Worm (Caenorhabditis elegans) whole organism, late embryonic: ENCODE data around the gene T24C4.2.
A peak's percentile ranks its signal among the peaks of the same experiment; 100 is the strongest.

Experiments used
- K02D7.2 ChIP-seq: sonication (generic microtip); optimal IDR thresholded peaks from 2 replicates; lab custom pipeline; 2017; ENCODE audit warnings: mild to moderate bottlenecking, missing genetic modification characterization, missing compliant biosample characterization
- K09A11.1 ChIP-seq: sonication (generic microtip); optimal IDR thresholded peaks from 2 replicates; lab custom pipeline; 2017; ENCODE audit warnings: antibody characterized with exemption, mild to moderate bottlenecking, missing genetic modification characterization, missing compliant biosample characterization; ENCODE audit not compliant: insufficient read depth
- T23F11.4 ChIP-seq: fragments of 200-800 bp; sonication (Bioruptor generic); optimal IDR thresholded peaks from 2 replicates; lab custom pipeline; 2018; ENCODE audit warnings: mild to moderate bottlenecking, missing genetic modification characterization, missing compliant biosample characterization
- Y22D7AL.16 ChIP-seq: sonication (generic microtip); optimal IDR thresholded peaks from 2 replicates; lab custom pipeline; 2016; ENCODE audit warnings: missing genetic modification characterization, missing compliant biosample characterization
- ahr-1 ChIP-seq: sonication (generic microtip); optimal IDR thresholded peaks from 2 replicates; lab custom pipeline; 2016; ENCODE audit warnings: missing genetic modification characterization, missing compliant biosample characterization
- ama-1 ChIP-seq: fragments of 150-350 bp; optimal IDR thresholded peaks from 2 replicates; lab custom pipeline; 2014
- ceh-14 ChIP-seq: sonication (generic microtip); optimal IDR thresholded peaks from 2 replicates; lab custom pipeline; 2016; ENCODE audit warnings: missing genotype, missing genetic modification characterization, missing compliant biosample characterization
- ceh-18 ChIP-seq: sonication (generic microtip); optimal IDR thresholded peaks from 2 replicates; lab custom pipeline; 2016; ENCODE audit warnings: missing genetic modification characterization, missing compliant biosample characterization
- ceh-19 ChIP-seq: fragments of 200-800 bp; sonication (Bioruptor generic); optimal IDR thresholded peaks from 2 replicates; lab custom pipeline; 2018; ENCODE audit warnings: mild to moderate bottlenecking, missing genetic modification characterization, missing compliant biosample characterization
- ceh-2 ChIP-seq: sonication (generic microtip); optimal IDR thresholded peaks from 2 replicates; lab custom pipeline; 2016; ENCODE audit warnings: missing genotype, missing genetic modification characterization, missing compliant biosample characterization
- ceh-22 ChIP-seq: sonication (generic microtip); optimal IDR thresholded peaks from 2 replicates; lab custom pipeline; 2017; ENCODE audit warnings: missing biosample characterization, missing genetic modification characterization
- ceh-24 ChIP-seq: sonication (generic microtip); optimal IDR thresholded peaks from 2 replicates; lab custom pipeline; 2016; ENCODE audit warnings: mild to moderate bottlenecking, missing genetic modification characterization, missing compliant biosample characterization
- ceh-30 ChIP-seq: fragments of 150-350 bp; optimal IDR thresholded peaks from 2 replicates; lab custom pipeline; 2014; ENCODE audit warnings: missing biosample characterization, missing genetic modification characterization
- ceh-31 ChIP-seq: sonication (generic microtip); optimal IDR thresholded peaks from 2 replicates; lab custom pipeline; 2016; ENCODE audit warnings: missing genetic modification characterization, missing compliant biosample characterization
- ceh-34 ChIP-seq: sonication (generic microtip); optimal IDR thresholded peaks from 2 replicates; lab custom pipeline; 2016; ENCODE audit warnings: mild to moderate bottlenecking, missing genetic modification characterization, missing compliant biosample characterization
- ceh-45 ChIP-seq: fragments of 200-800 bp; sonication (Bioruptor generic); IDR thresholded peaks from 2 replicates; pipeline ENCODE4 v1.3.6; 2022; ENCODE audit warnings: missing genetic modification reagents, missing genetic modification characterization, missing compliant biosample characterization
- ceh-48 ChIP-seq: sonication (generic microtip); optimal IDR thresholded peaks from 2 replicates; lab custom pipeline; 2016; ENCODE audit warnings: missing genetic modification characterization, inconsistent platforms, missing compliant biosample characterization
- ceh-6 ChIP-seq: fragments of 200-800 bp; sonication (Bioruptor generic); optimal IDR thresholded peaks from 2 replicates; lab custom pipeline; 2018; ENCODE audit warnings: mild to moderate bottlenecking, missing genetic modification characterization, missing compliant biosample characterization
- dve-1 ChIP-seq: sonication (generic microtip); optimal IDR thresholded peaks from 2 replicates; lab custom pipeline; 2017; ENCODE audit warnings: antibody characterized with exemption, mild to moderate bottlenecking, missing genetic modification characterization, missing compliant biosample characterization
- elt-2 ChIP-seq: sonication (generic microtip); optimal IDR thresholded peaks from 2 replicates; lab custom pipeline; 2016; ENCODE audit warnings: missing genetic modification reagents, missing genetic modification characterization, missing compliant biosample characterization
- elt-4 ChIP-seq: sonication (generic microtip); optimal IDR thresholded peaks from 2 replicates; lab custom pipeline; 2016; ENCODE audit warnings: missing genetic modification characterization, missing compliant biosample characterization
- fkh-6 ChIP-seq: sonication (generic microtip); optimal IDR thresholded peaks from 2 replicates; lab custom pipeline; 2016; ENCODE audit warnings: missing genetic modification characterization, missing compliant biosample characterization
- hlh-15 ChIP-seq: sonication (generic microtip); optimal IDR thresholded peaks from 2 replicates; lab custom pipeline; 2016; ENCODE audit warnings: missing genetic modification characterization, missing compliant biosample characterization
- hlh-30 ChIP-seq: sonication (generic microtip); optimal IDR thresholded peaks from 2 replicates; lab custom pipeline; 2017; ENCODE audit warnings: antibody characterized with exemption, missing genetic modification characterization, missing compliant biosample characterization; ENCODE audit not compliant: insufficient read depth
- hlh-6 ChIP-seq: sonication (generic microtip); optimal IDR thresholded peaks from 2 replicates; lab custom pipeline; 2016; ENCODE audit warnings: missing genotype, missing genetic modification characterization, missing compliant biosample characterization
- hlh-8 ChIP-seq: sonication (generic microtip); optimal IDR thresholded peaks from 2 replicates; lab custom pipeline; 2016; ENCODE audit warnings: missing genotype, missing genetic modification characterization, missing compliant biosample characterization
- madf-2 ChIP-seq: sonication (generic microtip); optimal IDR thresholded peaks from 2 replicates; lab custom pipeline; 2017; ENCODE audit warnings: missing genetic modification characterization, missing compliant biosample characterization
- mec-3 ChIP-seq: sonication (generic microtip); optimal IDR thresholded peaks from 2 replicates; lab custom pipeline; 2016; ENCODE audit warnings: borderline replicate concordance, missing genetic modification characterization, missing compliant biosample characterization
- npax-4 ChIP-seq: sonication (generic microtip); optimal IDR thresholded peaks from 2 replicates; lab custom pipeline; 2016; ENCODE audit warnings: missing genetic modification characterization, missing compliant biosample characterization
- odd-2 ChIP-seq: sonication (generic microtip); optimal IDR thresholded peaks from 2 replicates; lab custom pipeline; 2017; ENCODE audit warnings: antibody characterized with exemption, mild to moderate bottlenecking, missing genetic modification characterization, missing compliant biosample characterization
- pax-1 ChIP-seq: fragments of 150-350 bp; optimal IDR thresholded peaks from 2 replicates; lab custom pipeline; 2014; ENCODE audit warnings: missing biosample characterization, missing genetic modification characterization
- pha-2 ChIP-seq: sonication (generic microtip); optimal IDR thresholded peaks from 2 replicates; lab custom pipeline; 2017; ENCODE audit warnings: mild to moderate bottlenecking, missing genetic modification characterization, missing compliant biosample characterization
- pha-4 ChIP-seq: fragments of 150-350 bp; optimal IDR thresholded peaks from 2 replicates; lab custom pipeline; 2018; ENCODE audit warnings: missing biosample characterization, missing genetic modification reagents, missing genetic modification characterization
- pqm-1 ChIP-seq: sonication (generic microtip); optimal IDR thresholded peaks from 2 replicates; lab custom pipeline; 2016; ENCODE audit warnings: missing genetic modification characterization, missing compliant biosample characterization
- ref-2 ChIP-seq: sonication (generic microtip); optimal IDR thresholded peaks from 2 replicates; lab custom pipeline; 2016; ENCODE audit warnings: missing genetic modification characterization, missing compliant biosample characterization
- rnt-1 ChIP-seq: sonication (generic microtip); optimal IDR thresholded peaks from 2 replicates; lab custom pipeline; 2016; ENCODE audit warnings: missing genetic modification characterization, missing compliant biosample characterization
- sox-2 ChIP-seq: fragments of 200-800 bp; sonication (Bioruptor generic); IDR thresholded peaks from 2 replicates; pipeline ENCODE4 v1.3.6; 2022; ENCODE audit warnings: missing genetic modification reagents, missing genetic modification characterization, missing compliant biosample characterization
- sox-4 ChIP-seq: sonication (generic microtip); optimal IDR thresholded peaks from 2 replicates; lab custom pipeline; 2017; ENCODE audit warnings: mild to moderate bottlenecking, missing genetic modification characterization, inconsistent platforms, missing compliant biosample characterization
- syd-9 ChIP-seq: sonication (generic microtip); optimal IDR thresholded peaks from 2 replicates; lab custom pipeline; 2016; ENCODE audit warnings: mild to moderate bottlenecking, missing genetic modification characterization, moderate library complexity, missing compliant biosample characterization
- tbx-7 ChIP-seq: sonication (generic microtip); optimal IDR thresholded peaks from 2 replicates; lab custom pipeline; 2016; ENCODE audit warnings: missing genotype, missing genetic modification characterization, missing compliant biosample characterization
- ttx-3 ChIP-seq: sonication (generic microtip); optimal IDR thresholded peaks from 2 replicates; lab custom pipeline; 2016; ENCODE audit warnings: missing genetic modification reagents, missing genetic modification characterization, missing compliant biosample characterization
- unc-86 ChIP-seq: sonication (generic microtip); optimal IDR thresholded peaks from 2 replicates; lab custom pipeline; 2016; ENCODE audit warnings: missing genetic modification characterization, missing compliant biosample characterization
- zip-5 ChIP-seq: sonication (generic microtip); optimal IDR thresholded peaks from 2 replicates; lab custom pipeline; 2016; ENCODE audit warnings: missing genetic modification characterization, missing compliant biosample characterization
- ztf-16 ChIP-seq: sonication (generic microtip); optimal IDR thresholded peaks from 2 replicates; lab custom pipeline; 2017; ENCODE audit warnings: missing genetic modification characterization, missing compliant biosample characterization

The T24C4.2 gene

ce11 chrIII:835713-836278, 34.0 kb downstream of the T24C4.2 start (continued):
- TF ChIP-seq K02D7.2 (tag; lab: Kevin White, UChicago), result peak; percentile 52
- peak; percentile 32 for TF ChIP-seq ceh-19 (GFP tag; lab: Kevin White, UChicago)
- no peak for TF ChIP-seq unc-86 (tag; lab: Kevin White, UChicago)
- no peak for TF ChIP-seq K09A11.1 (tag; lab: Kevin White, UChicago)
- no peak for TF ChIP-seq ceh-14 (tag; lab: Kevin White, UChicago)
- TF ChIP-seq pha-4 (tag; lab: Kevin White, UChicago), result no peak
- no peak for TF ChIP-seq rnt-1 (tag; lab: Kevin White, UChicago)
- TF ChIP-seq hlh-6, result no peak
- TF ChIP-seq syd-9 (tag; lab: Kevin White, UChicago), result no peak

ce11 chrIII:835208-835607, 34.6 kb downstream of the T24C4.2 start:
- TF ChIP-seq pha-4 (tag; lab: Kevin White, UChicago) (no peak), ama-1 (lab: Kevin White, UChicago) (peak; percentile 54)

ce11 chrIII:834443-834815, 35.3 kb downstream of the T24C4.2 start:
- TF ChIP-seq ceh-45, result 0 out of 2 replicates have a peak, but pooled peaks have one; percentile 25
- no peak for TF ChIP-seq pax-1

ce11 chrIII:833711-834442, 35.9 kb downstream of the T24C4.2 start:
- peak; percentile 14 for TF ChIP-seq hlh-8 (tag; lab: Kevin White, UChicago)
- TF ChIP-seq ceh-18 (tag; lab: Kevin White, UChicago), result peak; percentile 82
- TF ChIP-seq hlh-6, result no peak
- peak; percentile 76 for TF ChIP-seq ref-2 (tag; lab: Kevin White, UChicago)
- TF ChIP-seq ceh-31, result peak; percentile 87
- TF ChIP-seq elt-4, result no peak
- TF ChIP-seq ztf-16 (tag; lab: Kevin White, UChicago), result peak; percentile 9
- TF ChIP-seq pha-2 (tag; lab: Kevin White, UChicago), result peak; percentile 18
- peak; percentile 42 for TF ChIP-seq pqm-1 (tag; lab: Kevin White, UChicago)
- peak; percentile 35 for TF ChIP-seq madf-2 (tag; lab: Kevin White, UChicago)
- TF ChIP-seq pha-4 (tag; lab: Kevin White, UChicago), result no peak
- no peak for TF ChIP-seq odd-2
- no peak for TF ChIP-seq ceh-6 (GFP tag; lab: Kevin White, UChicago)
- TF ChIP-seq tbx-7 (tag; lab: Kevin White, UChicago), result no peak
- TF ChIP-seq sox-4 (tag; lab: Kevin White, UChicago), result no peak
- TF ChIP-seq ceh-19 (GFP tag; lab: Kevin White, UChicago), result no peak
- TF ChIP-seq ceh-48 (tag; lab: Kevin White, UChicago), result no peak
- TF ChIP-seq elt-2 (tag; lab: Kevin White, UChicago), result peak; percentile 78
- peak; percentile 96 for TF ChIP-seq hlh-30
- TF ChIP-seq ceh-34, result peak; percentile 41
- TF ChIP-seq pax-1, result peak; percentile 90
- peak; percentile 48 for TF ChIP-seq ceh-2 (tag; lab: Kevin White, UChicago)
- TF ChIP-seq ceh-45, result no peak
- no peak for TF ChIP-seq mec-3 (tag; lab: Kevin White, UChicago)
- no peak for TF ChIP-seq ahr-1
- TF ChIP-seq sox-2, result no peak
- TF ChIP-seq syd-9 (tag; lab: Kevin White, UChicago), result no peak
- TF ChIP-seq T23F11.4 (GFP tag; lab: Kevin White, UChicago), result no peak
- no peak for TF ChIP-seq ceh-30 (tag; lab: Kevin White, UChicago)
- no peak for TF ChIP-seq ttx-3 (tag; lab: Kevin White, UChicago)
- TF ChIP-seq rnt-1 (tag; lab: Kevin White, UChicago), result peak; percentile 85
- no peak for TF ChIP-seq ceh-22 (tag; lab: Kevin White, UChicago)
- TF ChIP-seq npax-4 (tag; lab: Kevin White, UChicago), result no peak
- no peak for TF ChIP-seq Y22D7AL.16 (tag; lab: Kevin White, UChicago)
- peak; percentile 2 for TF ChIP-seq fkh-6 (tag; lab: Kevin White, UChicago)
- TF ChIP-seq ceh-14 (tag; lab: Kevin White, UChicago), result no peak
- TF ChIP-seq ceh-24 (tag; lab: Kevin White, UChicago), result no peak
- peak; percentile 65 for TF ChIP-seq K09A11.1 (tag; lab: Kevin White, UChicago)
- TF ChIP-seq dve-1 (tag; lab: Kevin White, UChicago), result peak; percentile 85
- TF ChIP-seq zip-5 (tag; lab: Kevin White, UChicago), result peak; percentile 4
- no peak for TF ChIP-seq K02D7.2 (tag; lab: Kevin White, UChicago)
- TF ChIP-seq hlh-15 (tag; lab: Kevin White, UChicago), result no peak
